Worm (Caenorhabditis elegans): ENCODE results near the gene coq-8.

- TF ChIP-seq unc-39 (tag; optimal IDR thresholded peaks at IDR 0.05) (no peak), fos-1 (tag; optimal IDR thresholded peaks at IDR 0.05) (no peak), ceh-82 (tag; optimal IDR thresholded peaks at IDR 0.05) (no peak), unc-62 (GFP tag; optimal IDR thresholded peaks at IDR 0.05) (no peak), tbx-2 (tag; optimal IDR thresholded peaks at IDR 0.05) (no peak), daf-12 (tag; optimal IDR thresholded peaks at IDR 0.05) (no peak), ceh-28 (tag; optimal IDR thresholded peaks at IDR 0.05) (no peak), ztf-11 (tag; optimal IDR thresholded peaks at IDR 0.05) (no peak), elt-2 (tag; optimal IDR thresholded peaks at IDR 0.05) (no peak)
These were observed 4.2 kb upstream of the coq-8 start, which contains the start of gene C35D10.6 for ce11 chrIII:4859039-4859438.
